Fruit fly (Drosophila melanogaster) whole organism, embryonic: ENCODE results near the gene Obp19a.

ENCODE experiments used
- CG10267 ChIP-seq: fragments of 200-800 bp; sonication (Bioruptor generic); optimal IDR thresholded peaks from 2 replicates; lab custom pipeline; 2018; ENCODE audit warnings: missing biosample characterization, mild to moderate bottlenecking, missing genetic modification characterization, moderate library complexity
- CG11398 ChIP-seq: fragments of 200-800 bp; sonication (Bioruptor generic); optimal IDR thresholded peaks from 2 replicates; lab custom pipeline; 2016; ENCODE audit warnings: missing biosample characterization, missing genetic modification characterization
- CG11504 ChIP-seq: fragments of 200-800 bp; sonication (Bioruptor generic); optimal IDR thresholded peaks from 3 replicates; lab custom pipeline; 2019; ENCODE audit warnings: missing biosample characterization, mild to moderate bottlenecking, missing genetic modification characterization, moderate library complexity
- CG15514 ChIP-seq: fragments of 200-800 bp; sonication (Bioruptor generic); optimal IDR thresholded peaks from 3 replicates; lab custom pipeline; 2017; ENCODE audit warnings: missing biosample characterization, missing genetic modification characterization, mild to moderate bottlenecking, moderate library complexity, missing genetic modification reagents
- CG2202 ChIP-seq: fragments of 200-800 bp; sonication (Bioruptor generic); optimal IDR thresholded peaks from 2 replicates; lab custom pipeline; 2018; ENCODE audit warnings: missing biosample characterization, mild to moderate bottlenecking, missing genetic modification characterization
- CG32772 ChIP-seq: fragments of 200-800 bp; sonication (Bioruptor generic); IDR thresholded peaks from 2 replicates; pipeline ENCODE4 v1.3.6; 2022; ENCODE audit warnings: missing biosample characterization, missing genetic modification characterization
- CG4328 ChIP-seq: fragments of 200-800 bp; sonication (Bioruptor generic); optimal IDR thresholded peaks from 3 replicates; lab custom pipeline; 2017; ENCODE audit warnings: missing biosample characterization, missing genetic modification reagents, missing genetic modification characterization
- CG7745 ChIP-seq: fragments of 200-800 bp; sonication (Bioruptor generic); optimal IDR thresholded peaks from 2 replicates; lab custom pipeline; 2018; ENCODE audit warnings: missing biosample characterization, mild to moderate bottlenecking, missing genetic modification characterization, moderate library complexity
- CG8290 ChIP-seq, 3 experiments: fragments of 200-800 bp; sonication (Bioruptor generic); optimal IDR thresholded peaks; 2 replicates each; lab custom pipeline; 2016 to 2019; ENCODE audit warnings: missing biosample characterization in 3 of 3, missing genetic modification characterization in 3 of 3, mild to moderate bottlenecking in 2 of 3, moderate library complexity in 1 of 3
- CG9437 ChIP-seq: fragments of 200-800 bp; sonication (Bioruptor generic); optimal IDR thresholded peaks from 2 replicates; lab custom pipeline; 2018; ENCODE audit warnings: missing biosample characterization, mild to moderate bottlenecking, missing genetic modification characterization
- CHES-1-like ChIP-seq: fragments of 200-800 bp; sonication (Bioruptor generic); optimal IDR thresholded peaks from 2 replicates; lab custom pipeline; 2016; ENCODE audit warnings: missing biosample characterization, missing genetic modification characterization
- CoRest ChIP-seq: fragments of 200-800 bp; sonication (Bioruptor generic); optimal IDR thresholded peaks from 3 replicates; lab custom pipeline; 2018; ENCODE audit warnings: missing biosample characterization, mild to moderate bottlenecking, missing genetic modification characterization, moderate library complexity
- Dbx ChIP-seq: fragments of 200-800 bp; sonication (Bioruptor generic); IDR thresholded peaks from 3 replicates; pipeline ENCODE4 v1.3.6; 2022; ENCODE audit warnings: missing biosample characterization, missing genetic modification characterization
- Dip2 ChIP-seq: fragments of 200-800 bp; sonication (Bioruptor generic); IDR thresholded peaks from 2 replicates; pipeline ENCODE4 v1.3.6; 2022; ENCODE audit warnings: missing biosample characterization, missing genetic modification characterization
- Gug ChIP-seq: fragments of 200-800 bp; sonication (Bioruptor generic); IDR thresholded peaks from 4 replicates; pipeline ENCODE4 v1.3.6; 2022; ENCODE audit warnings: missing biosample characterization, missing genetic modification characterization
- HLH4C ChIP-seq: fragments of 200-800 bp; sonication (Bioruptor generic); IDR thresholded peaks from 3 replicates; pipeline ENCODE4 v1.3.6; 2022; ENCODE audit warnings: missing biosample characterization, missing genetic modification characterization; ENCODE audit not compliant: partially characterized antibody
- Med ChIP-seq: fragments of 200-800 bp; sonication (Bioruptor generic); peaks from one replicate; lab custom pipeline; 2016; ENCODE audit warnings: missing biosample characterization, missing genetic modification characterization, mild to moderate bottlenecking, inconsistent platforms, moderate library complexity
- Meics ChIP-seq: fragments of 200-800 bp; sonication (Bioruptor generic); optimal IDR thresholded peaks from 2 replicates; lab custom pipeline; 2017; ENCODE audit warnings: missing biosample characterization, mild to moderate bottlenecking, missing genetic modification characterization
- NFAT ChIP-seq: fragments of 200-800 bp; sonication (Bioruptor generic); IDR thresholded peaks from 2 replicates; pipeline ENCODE4 v1.3.6; 2022; ENCODE audit warnings: missing biosample characterization, missing genetic modification characterization
- Nf-YC ChIP-seq: fragments of 200-800 bp; optimal IDR thresholded peaks from 3 replicates; lab custom pipeline; 2019; ENCODE audit warnings: missing biosample characterization, mild to moderate bottlenecking, missing genetic modification characterization, moderate library complexity
- Optix ChIP-seq: fragments of 200-800 bp; sonication (Bioruptor generic); IDR thresholded peaks from 3 replicates; pipeline ENCODE4 v1.3.6; 2022; ENCODE audit warnings: missing biosample characterization, missing genetic modification characterization
- Pdp1 ChIP-seq, 2 experiments: fragments of 200-800 bp; sonication (Bioruptor generic); optimal IDR thresholded peaks; 3 replicates each; lab custom pipeline; 2016; ENCODE audit warnings: missing biosample characterization in 2 of 2, missing genetic modification characterization in 2 of 2, mild to moderate bottlenecking in 1 of 2, moderate library complexity in 1 of 2
- Rx ChIP-seq: fragments of 200-800 bp; sonication (Bioruptor generic); IDR thresholded peaks from 2 replicates; pipeline ENCODE4 v1.3.6; 2022; ENCODE audit warnings: missing biosample characterization, missing genetic modification characterization
- ab ChIP-seq: fragments of 200-800 bp; sonication (Bioruptor generic); optimal IDR thresholded peaks from 2 replicates; lab custom pipeline; 2016; ENCODE audit warnings: missing biosample characterization, missing genetic modification characterization
- bcd ChIP-seq: fragments of 200-800 bp; sonication (Bioruptor generic); optimal IDR thresholded peaks from 2 replicates; lab custom pipeline; 2017; ENCODE audit warnings: missing biosample characterization, mild to moderate bottlenecking, missing genetic modification characterization
- bigmax ChIP-seq: fragments of 200-800 bp; sonication (Bioruptor generic); optimal IDR thresholded peaks from 2 replicates; lab custom pipeline; 2018; ENCODE audit warnings: missing biosample characterization, mild to moderate bottlenecking, missing genetic modification characterization
- corto ChIP-seq: fragments of 200-800 bp; sonication (Bioruptor generic); optimal IDR thresholded peaks from 2 replicates; lab custom pipeline; 2016; ENCODE audit warnings: missing biosample characterization, mild to moderate bottlenecking, missing genetic modification characterization, moderate library complexity
- crc ChIP-seq: fragments of 200-800 bp; sonication (Bioruptor generic); optimal IDR thresholded peaks from 2 replicates; lab custom pipeline; 2016; ENCODE audit warnings: missing biosample characterization, missing genetic modification characterization
- dmrt99B ChIP-seq: fragments of 200-800 bp; sonication (Bioruptor generic); optimal IDR thresholded peaks from 2 replicates; lab custom pipeline; 2018; ENCODE audit warnings: missing biosample characterization, mild to moderate bottlenecking, missing genetic modification characterization, moderate library complexity
- dpn ChIP-seq, 2 experiments: fragments of 200-800 bp; sonication (Bioruptor generic); optimal IDR thresholded peaks; 3 replicates each; lab custom pipeline; 2016; ENCODE audit warnings: missing biosample characterization in 2 of 2, missing genetic modification characterization in 2 of 2
- dysf ChIP-seq: fragments of 200-800 bp; sonication (Bioruptor generic); IDR thresholded peaks from 3 replicates; pipeline ENCODE4 v1.3.6; 2022; ENCODE audit warnings: missing biosample characterization, missing genetic modification characterization
- fd3F ChIP-seq: fragments of 200-800 bp; sonication (Bioruptor generic); optimal IDR thresholded peaks from 2 replicates; lab custom pipeline; 2018; ENCODE audit warnings: missing biosample characterization, mild to moderate bottlenecking, missing genetic modification characterization, moderate library complexity
- fd64A ChIP-seq: fragments of 200-800 bp; sonication (Bioruptor generic); optimal IDR thresholded peaks from 3 replicates; lab custom pipeline; 2018; ENCODE audit warnings: missing biosample characterization, mild to moderate bottlenecking, missing genetic modification characterization
- grau ChIP-seq: fragments of 200-800 bp; optimal IDR thresholded peaks from 3 replicates; lab custom pipeline; 2019; ENCODE audit warnings: missing biosample characterization, mild to moderate bottlenecking, missing genetic modification characterization, moderate library complexity
- lmd ChIP-seq: fragments of 200-800 bp; sonication (Bioruptor generic); IDR thresholded peaks from 2 replicates; pipeline ENCODE4 v1.3.6; 2022; ENCODE audit warnings: missing biosample characterization, missing genetic modification characterization
- odd ChIP-seq: fragments of 200-800 bp; sonication (Bioruptor generic); optimal IDR thresholded peaks from 2 replicates; lab custom pipeline; 2017; ENCODE audit warnings: missing biosample characterization, mild to moderate bottlenecking, missing genetic modification characterization
- pan ChIP-seq, 4 experiments: fragments of >200 bp in 3 of 4; fragments of 200-800 bp in 1 of 4; sonication (Bioruptor generic) in 1 of 4; optimal IDR thresholded peaks in 3 of 4; IDR thresholded peaks in 1 of 4; 2 replicates each; pipeline versions ENCODE4 v1.3.6 to Lab custom; 2017 to 2022; ENCODE audit warnings: missing biosample characterization in 2 of 4, missing genetic modification characterization in 2 of 4, mixed read lengths in 1 of 4
- pita ChIP-seq: fragments of 200-800 bp; sonication (Bioruptor generic); optimal IDR thresholded peaks from 2 replicates; lab custom pipeline; 2017; ENCODE audit warnings: missing biosample characterization, mild to moderate bottlenecking, missing genetic modification characterization
- prd ChIP-seq, 3 experiments: fragments of >200 bp in 2 of 3; fragments of 200-800 bp in 1 of 3; sonication (Bioruptor generic) in 1 of 3; optimal IDR thresholded peaks in 2 of 3; IDR thresholded peaks in 1 of 3; 2 replicates in 2 of 3; 3 replicates in 1 of 3; pipeline versions ENCODE4 v1.3.6 to Lab custom; 2017 to 2022; ENCODE audit warnings: missing biosample characterization in 1 of 3, missing genetic modification characterization in 1 of 3
- row ChIP-seq: fragments of 200-800 bp; sonication (Bioruptor generic); IDR thresholded peaks from 3 replicates; pipeline ENCODE4 v1.3.6; 2022; ENCODE audit warnings: missing biosample characterization, missing genetic modification characterization
- scrt ChIP-seq: fragments of 200-800 bp; sonication (Bioruptor generic); optimal IDR thresholded peaks from 2 replicates; lab custom pipeline; 2018; ENCODE audit warnings: missing biosample characterization, mild to moderate bottlenecking, missing genetic modification characterization, moderate library complexity
- sd ChIP-seq: fragments of 200-800 bp; sonication (Bioruptor generic); optimal IDR thresholded peaks from 3 replicates; lab custom pipeline; 2018; ENCODE audit warnings: missing biosample characterization, mild to moderate bottlenecking, missing genetic modification characterization, moderate library complexity
- seq ChIP-seq: fragments of 200-800 bp; sonication (Bioruptor generic); IDR thresholded peaks from 2 replicates; pipeline ENCODE4 v1.3.6; 2022; ENCODE audit warnings: missing biosample characterization, missing genetic modification characterization
- sima ChIP-seq: fragments of 200-800 bp; sonication (Bioruptor generic); optimal IDR thresholded peaks from 2 replicates; lab custom pipeline; 2016; ENCODE audit warnings: missing biosample characterization, missing genetic modification characterization
- tap ChIP-seq: fragments of 200-800 bp; optimal IDR thresholded peaks from 3 replicates; lab custom pipeline; 2019; ENCODE audit warnings: missing biosample characterization, mild to moderate bottlenecking, missing genetic modification characterization, moderate library complexity
- zf30C ChIP-seq: fragments of 200-800 bp; sonication (Bioruptor generic); optimal IDR thresholded peaks from 3 replicates; lab custom pipeline; 2018; ENCODE audit warnings: missing biosample characterization, mild to moderate bottlenecking, missing genetic modification characterization

Gene Obp19a

DNA sequence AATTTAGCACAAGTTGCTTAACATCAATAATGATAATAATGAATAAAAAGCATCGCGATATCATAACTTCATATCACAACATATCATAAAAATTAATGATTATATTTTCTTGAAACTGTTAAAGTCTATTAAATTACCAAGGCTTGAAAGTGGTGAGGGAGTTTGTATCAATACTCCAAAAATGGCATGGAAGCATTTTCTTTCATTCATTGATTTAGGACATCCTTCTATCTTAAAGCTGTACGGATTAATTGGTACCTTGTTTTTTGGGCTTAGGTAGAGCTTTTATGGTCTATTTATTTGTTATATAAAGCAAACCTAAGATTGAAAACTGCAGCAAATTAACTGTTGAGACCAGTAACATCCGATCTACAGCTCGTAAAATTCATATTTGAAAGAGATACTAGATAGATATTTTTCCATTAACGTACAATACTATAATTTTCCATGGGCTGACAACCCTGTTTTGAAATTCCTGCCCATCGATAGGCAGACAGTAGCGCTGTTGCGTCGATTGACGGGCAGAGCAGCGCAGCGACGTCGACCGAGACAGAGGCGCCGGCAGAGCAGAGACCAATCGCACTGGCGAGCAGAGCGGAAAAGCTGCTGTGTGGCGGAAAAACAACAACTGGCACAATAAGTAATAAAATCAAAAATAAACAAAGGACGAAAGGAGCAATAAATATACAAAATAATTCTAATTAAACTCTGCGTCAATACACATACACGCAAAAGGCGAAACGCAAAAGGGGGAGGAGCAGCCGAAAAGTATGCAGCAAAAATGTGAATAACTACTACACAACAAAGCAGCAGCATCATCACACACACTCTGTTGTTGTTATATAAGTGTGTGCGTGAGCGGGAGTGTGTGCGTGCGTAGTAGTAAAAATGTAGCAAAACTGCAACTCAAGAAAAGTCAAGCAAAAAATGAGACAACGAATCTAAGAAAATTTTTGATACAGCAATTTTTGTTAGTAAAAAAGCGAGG, 18.1 kb downstream of the Obp19a start, which contains the start of gene CG1695 (continued):
- TF ChIP-seq fd3F (peak; percentile 13), CG4328 (GFP tag; lab: Kevin White, UChicago) (no peak), CoRest (tag; lab: Kevin White, UChicago) (peak; percentile 36), bigmax (GFP tag; lab: Kevin White, UChicago) (no peak), prd (optimal IDR thresholded peaks at IDR 0.05; lab: Kevin White, UChicago) (no peak), prd (GFP tag; IDR thresholded peaks at IDR 0.05; lab: Robert Waterston, UW) (0 out of 3 replicates have a peak, but pooled peaks have one; percentile 4), Optix (no peak), CG7745 (tag; lab: Kevin White, UChicago) (no peak), pita (GFP tag; lab: Kevin White, UChicago) (no peak), bcd (GFP tag; lab: Kevin White, UChicago) (peak; percentile 16), corto (GFP tag; lab: Kevin White, UChicago) (no peak), sima (GFP tag; lab: Kevin White, UChicago) (no peak), Nf-YC (peak; percentile 6), CG11504 (tag; lab: Kevin White, UChicago) (peak; percentile 29), seq (GFP tag; lab: Robert Waterston, UW) (no peak), dysf (GFP tag; lab: Robert Waterston, UW) (0 out of 3 replicates have a peak, but pooled peaks have one; percentile 28), Gug (GFP tag; lab: Robert Waterston, UW) (no peak), CG2202 (no peak), Meics (GFP tag; lab: Kevin White, UChicago) (peak; percentile 35), zf30C (GFP tag; lab: Kevin White, UChicago) (no peak), CG15514 (GFP tag; lab: Kevin White, UChicago) (peak; percentile 17), scrt (GFP tag; lab: Kevin White, UChicago) (peak; percentile 17), HLH4C (GFP tag; lab: Robert Waterston, UW) (no peak), fd64A (no peak), CG11398 (GFP tag; lab: Kevin White, UChicago) (no peak), ab (no peak), Rx (GFP tag; lab: Robert Waterston, UW) (no peak), Pdp1 (GFP tag; optimal IDR thresholded peaks at IDR 0.05; lab: Kevin White, UChicago) (peak; percentile 1 to 71), CHES-1-like (peak; percentile 18), Dip2 (GFP tag; lab: Robert Waterston, UW) (no peak), NFAT (no peak), dpn (GFP tag; optimal IDR thresholded peaks at IDR 0.05; lab: Kevin White, UChicago) (peak in 1 of 2 experiments; percentile 0), odd (peak; percentile 32), Med (GFP tag; lab: Kevin White, UChicago) (peak; percentile 81), dmrt99B (tag; lab: Kevin White, UChicago) (peak; percentile 26), lmd (GFP tag; lab: Robert Waterston, UW) (peak; percentile 31; the same call in 1 of the 2 replicates), sd (tag; lab: Kevin White, UChicago) (peak; percentile 84), crc (GFP tag; lab: Kevin White, UChicago) (no peak), CG32772 (GFP tag; lab: Robert Waterston, UW) (no peak), Dbx (GFP tag; lab: Robert Waterston, UW) (no peak), CG8290 (GFP tag; optimal IDR thresholded peaks at IDR 0.05; lab: Kevin White, UChicago) (no peak), CG8290 (tag; optimal IDR thresholded peaks at IDR 0.05; lab: Kevin White, UChicago) (peak in 1 of 2 experiments; percentile 51), pan (optimal IDR thresholded peaks at IDR 0.05; lab: Kevin White, UChicago) (no peak), pan (GFP tag; optimal IDR thresholded peaks at IDR 0.05 in 1 of 2, IDR thresholded peaks at IDR 0.05 in 1 of 2) (no peak), CG10267 (no peak), CG9437 (GFP tag; lab: Kevin White, UChicago) (peak; percentile 51), row (peak; percentile 60), tap (tag; lab: Kevin White, UChicago) (no peak), grau (tag; lab: Kevin White, UChicago) (peak; percentile 27)
